Fruit fly (Drosophila melanogaster) whole organism, embryonic: ENCODE measurements around the gene Leash.
A peak's percentile ranks its signal among the peaks of the same experiment; 100 is the strongest.

Source experiments
- Atf3 ChIP-seq: fragments of 200-800 bp; sonication (Bioruptor generic); optimal IDR thresholded peaks from 3 replicates; lab custom pipeline; 2016; ENCODE audit warnings: missing biosample characterization, missing genetic modification characterization
- B-H1 ChIP-seq: fragments of 200-800 bp; sonication (Bioruptor generic); IDR thresholded peaks from 3 replicates; pipeline ENCODE4 v1.3.6; 2022; ENCODE audit warnings: missing biosample characterization, missing genetic modification characterization
- Bteb2 ChIP-seq: fragments of 200-800 bp; sonication (Bioruptor generic); optimal IDR thresholded peaks from 2 replicates; lab custom pipeline; 2016; ENCODE audit warnings: missing biosample characterization, missing genetic modification characterization
- CG10543 ChIP-seq: fragments of 200-800 bp; sonication (Bioruptor generic); optimal IDR thresholded peaks from 3 replicates; lab custom pipeline; 2017; ENCODE audit warnings: missing biosample characterization, mild to moderate bottlenecking, missing genetic modification characterization, moderate library complexity
- CG11093 ChIP-seq: fragments of 200-800 bp; sonication (Bioruptor generic); IDR thresholded peaks from 3 replicates; pipeline ENCODE4 v1.3.6; 2022; ENCODE audit warnings: missing biosample characterization, missing genetic modification characterization
- CG13287 ChIP-seq: fragments of 200-800 bp; sonication (Bioruptor generic); IDR thresholded peaks from 2 replicates; pipeline ENCODE4 v1.3.6; 2022; ENCODE audit warnings: missing biosample characterization, missing genetic modification characterization; ENCODE audit not compliant: partially characterized antibody
- CG13624 ChIP-seq: fragments of 200-800 bp; sonication (Bioruptor generic); optimal IDR thresholded peaks from 2 replicates; lab custom pipeline; 2016; ENCODE audit warnings: missing biosample characterization, missing genetic modification characterization
- CG16779 ChIP-seq: fragments of 200-800 bp; sonication (Bioruptor generic); IDR thresholded peaks from 2 replicates; pipeline ENCODE4 v1.3.6; 2022; ENCODE audit warnings: missing biosample characterization, missing genetic modification characterization
- CG17385 ChIP-seq: fragments of 200-800 bp; sonication (Bioruptor generic); optimal IDR thresholded peaks from 3 replicates; lab custom pipeline; 2018; ENCODE audit warnings: missing biosample characterization, mild to moderate bottlenecking, missing genetic modification characterization
- CG32532 ChIP-seq: fragments of 200-800 bp; sonication (Bioruptor generic); IDR thresholded peaks from 2 replicates; pipeline ENCODE4 v1.3.6; 2022; ENCODE audit warnings: missing biosample characterization, missing genetic modification characterization
- CG33557 ChIP-seq: fragments of 200-800 bp; sonication (Bioruptor generic); optimal IDR thresholded peaks from 2 replicates; lab custom pipeline; 2019; ENCODE audit warnings: missing biosample characterization, mild to moderate bottlenecking, missing genetic modification characterization, moderate library complexity
- CG34422 ChIP-seq: fragments of 200-800 bp; sonication (Bioruptor generic); IDR thresholded peaks from 3 replicates; pipeline ENCODE4 v1.3.6; 2022; ENCODE audit warnings: missing biosample characterization, missing genetic modification characterization
- CG4820 ChIP-seq: fragments of 200-800 bp; sonication (Bioruptor generic); optimal IDR thresholded peaks from 3 replicates; lab custom pipeline; 2016; ENCODE audit warnings: missing biosample characterization, missing genetic modification characterization
- CG6175 ChIP-seq: fragments of 200-800 bp; sonication (Bioruptor generic); IDR thresholded peaks from 3 replicates; pipeline ENCODE4 v1.3.6; 2022; ENCODE audit warnings: missing biosample characterization, missing genetic modification characterization
- CG8290 ChIP-seq, 3 experiments: fragments of 200-800 bp; sonication (Bioruptor generic); optimal IDR thresholded peaks; 2 replicates each; lab custom pipeline; 2016 to 2019; ENCODE audit warnings: missing biosample characterization in 3 of 3, missing genetic modification characterization in 3 of 3, mild to moderate bottlenecking in 2 of 3, moderate library complexity in 1 of 3
- CTCF ChIP-seq: fragments of 200-800 bp; sonication (Bioruptor generic); optimal IDR thresholded peaks from 2 replicates; lab custom pipeline; 2017; ENCODE audit warnings: missing biosample characterization, mild to moderate bottlenecking, missing genetic modification characterization, moderate library complexity
- CoRest ChIP-seq: fragments of 200-800 bp; sonication (Bioruptor generic); optimal IDR thresholded peaks from 3 replicates; lab custom pipeline; 2018; ENCODE audit warnings: missing biosample characterization, mild to moderate bottlenecking, missing genetic modification characterization, moderate library complexity
- Dbx ChIP-seq: fragments of 200-800 bp; sonication (Bioruptor generic); IDR thresholded peaks from 3 replicates; pipeline ENCODE4 v1.3.6; 2022; ENCODE audit warnings: missing biosample characterization, missing genetic modification characterization
- Deaf1 ChIP-seq: fragments of 200-800 bp; optimal IDR thresholded peaks from 3 replicates; lab custom pipeline; 2019; ENCODE audit warnings: missing biosample characterization, mild to moderate bottlenecking, missing genetic modification characterization, moderate library complexity
- Dref ChIP-seq: fragments of 200-800 bp; sonication (Bioruptor generic); IDR thresholded peaks from 2 replicates; pipeline ENCODE4 v1.3.6; 2022; ENCODE audit warnings: missing biosample characterization, missing genetic modification characterization
- Drgx ChIP-seq: fragments of 200-800 bp; sonication (Bioruptor generic); IDR thresholded peaks from 2 replicates; pipeline ENCODE4 v1.3.6; 2022; ENCODE audit warnings: missing biosample characterization, missing genetic modification characterization
- E2f1 ChIP-seq: fragments of 200-800 bp; sonication (Bioruptor generic); IDR thresholded peaks from 2 replicates; pipeline ENCODE4 v1.3.6; 2022; ENCODE audit warnings: missing biosample characterization, missing genetic modification characterization
- E2f2 ChIP-seq: fragments of 200-800 bp; sonication (Bioruptor generic); IDR thresholded peaks from 2 replicates; pipeline ENCODE4 v1.3.6; 2022; ENCODE audit warnings: missing biosample characterization, missing genetic modification characterization
- Eip74EF ChIP-seq, 2 experiments: fragments of 200-800 bp in 1 of 2; fragments of >200 bp in 1 of 2; sonication (Bioruptor generic) in 1 of 2; optimal IDR thresholded peaks; 2 replicates each; lab custom pipeline; 2017 to 2019; ENCODE audit warnings: missing biosample characterization in 2 of 2, missing genetic modification characterization in 2 of 2, mild to moderate bottlenecking in 1 of 2, moderate library complexity in 1 of 2
- Jarid2 ChIP-seq: fragments of 200-800 bp; sonication (Bioruptor generic); optimal IDR thresholded peaks from 3 replicates; lab custom pipeline; 2017; ENCODE audit warnings: mild to moderate bottlenecking, missing biosample characterization, missing genetic modification reagents, missing genetic modification characterization
- MBD-R2 ChIP-seq: fragments of 200-800 bp; sonication (Bioruptor generic); IDR thresholded peaks from 2 replicates; pipeline ENCODE4 v1.3.6; 2022; ENCODE audit warnings: missing biosample characterization, missing genetic modification characterization
- Med ChIP-seq: fragments of 200-800 bp; sonication (Bioruptor generic); peaks from one replicate; lab custom pipeline; 2016; ENCODE audit warnings: missing biosample characterization, missing genetic modification characterization, mild to moderate bottlenecking, inconsistent platforms, moderate library complexity
- Pdp1 ChIP-seq, 2 experiments: fragments of 200-800 bp; sonication (Bioruptor generic); optimal IDR thresholded peaks; 3 replicates each; lab custom pipeline; 2016; ENCODE audit warnings: missing biosample characterization in 2 of 2, missing genetic modification characterization in 2 of 2, mild to moderate bottlenecking in 1 of 2, moderate library complexity in 1 of 2
- Sox100B ChIP-seq: fragments of 200-800 bp; sonication (Bioruptor generic); optimal IDR thresholded peaks from 3 replicates; lab custom pipeline; 2018; ENCODE audit warnings: missing biosample characterization, mild to moderate bottlenecking, missing genetic modification characterization
- TFAM ChIP-seq: fragments of 200-800 bp; sonication (Bioruptor generic); optimal IDR thresholded peaks from 2 replicates; lab custom pipeline; 2017; ENCODE audit warnings: missing biosample characterization, missing genetic modification characterization, inconsistent platforms
- aop ChIP-seq: fragments of 200-800 bp; sonication (Bioruptor generic); IDR thresholded peaks from 2 replicates; pipeline ENCODE4 v1.3.6; 2022; ENCODE audit warnings: missing biosample characterization, missing genetic modification characterization
- chinmo ChIP-seq: fragments of 200-800 bp; sonication (Bioruptor generic); IDR thresholded peaks from 4 replicates; pipeline ENCODE4 v1.3.6; 2022; ENCODE audit warnings: missing biosample characterization, missing genetic modification characterization; ENCODE audit not compliant: partially characterized antibody
- ci ChIP-seq: fragments of 200-800 bp; sonication (Bioruptor generic); IDR thresholded peaks from 3 replicates; pipeline ENCODE4 v1.3.6; 2022; ENCODE audit warnings: missing biosample characterization, missing genetic modification characterization
- crc ChIP-seq: fragments of 200-800 bp; sonication (Bioruptor generic); optimal IDR thresholded peaks from 2 replicates; lab custom pipeline; 2016; ENCODE audit warnings: missing biosample characterization, missing genetic modification characterization
- crol ChIP-seq: fragments of 200-800 bp; sonication (Bioruptor generic); IDR thresholded peaks from 2 replicates; pipeline ENCODE4 v1.3.6; 2022; ENCODE audit warnings: missing biosample characterization, missing genetic modification characterization
- crp ChIP-seq, 2 experiments: fragments of 200-800 bp; sonication (Bioruptor generic); optimal IDR thresholded peaks; 2 replicates in 1 of 2; 3 replicates in 1 of 2; lab custom pipeline; 2017; ENCODE audit warnings: missing biosample characterization in 2 of 2, missing genetic modification characterization in 2 of 2, mild to moderate bottlenecking in 1 of 2, moderate library complexity in 1 of 2
- dm ChIP-seq: fragments of 200-800 bp; sonication (Bioruptor generic); optimal IDR thresholded peaks from 3 replicates; lab custom pipeline; 2016; ENCODE audit warnings: missing biosample characterization, missing genetic modification characterization
- fd64A ChIP-seq: fragments of 200-800 bp; sonication (Bioruptor generic); optimal IDR thresholded peaks from 3 replicates; lab custom pipeline; 2018; ENCODE audit warnings: missing biosample characterization, mild to moderate bottlenecking, missing genetic modification characterization
- grn ChIP-seq: fragments of 200-800 bp; sonication (Bioruptor generic); optimal IDR thresholded peaks from 3 replicates; lab custom pipeline; 2017; ENCODE audit warnings: missing biosample characterization, missing genetic modification characterization
- gt ChIP-seq: fragments of 200-800 bp; sonication (Bioruptor generic); IDR thresholded peaks from 2 replicates; pipeline ENCODE4 v1.3.6; 2022; ENCODE audit warnings: missing biosample characterization, missing genetic modification characterization
- her ChIP-seq: fragments of 200-800 bp; sonication (Bioruptor generic); optimal IDR thresholded peaks from 2 replicates; lab custom pipeline; 2016; ENCODE audit warnings: missing biosample characterization, missing genetic modification characterization
- ken ChIP-seq: fragments of 200-800 bp; sonication (Bioruptor generic); IDR thresholded peaks from 3 replicates; pipeline ENCODE4 v1.3.6; 2022; ENCODE audit warnings: missing biosample characterization, missing genetic modification characterization
- lmd ChIP-seq: fragments of 200-800 bp; sonication (Bioruptor generic); IDR thresholded peaks from 2 replicates; pipeline ENCODE4 v1.3.6; 2022; ENCODE audit warnings: missing biosample characterization, missing genetic modification characterization
- pho ChIP-seq: fragments of 200-800 bp; sonication (Bioruptor generic); optimal IDR thresholded peaks from 2 replicates; lab custom pipeline; 2016; ENCODE audit warnings: missing biosample characterization, missing genetic modification characterization
- so ChIP-seq: fragments of 200-800 bp; sonication (Bioruptor generic); IDR thresholded peaks from 3 replicates; pipeline ENCODE4 v1.3.6; 2022; ENCODE audit warnings: missing biosample characterization, missing genetic modification characterization
- sug ChIP-seq: fragments of 200-800 bp; optimal IDR thresholded peaks from 2 replicates; lab custom pipeline; 2019; ENCODE audit warnings: missing biosample characterization, mild to moderate bottlenecking, missing genetic modification characterization, moderate library complexity
- tgo ChIP-seq: fragments of 200-800 bp; sonication (Bioruptor generic); IDR thresholded peaks from 3 replicates; pipeline ENCODE4 v1.3.6; 2022; ENCODE audit warnings: missing biosample characterization, missing genetic modification characterization

The Leash gene

DNA sequence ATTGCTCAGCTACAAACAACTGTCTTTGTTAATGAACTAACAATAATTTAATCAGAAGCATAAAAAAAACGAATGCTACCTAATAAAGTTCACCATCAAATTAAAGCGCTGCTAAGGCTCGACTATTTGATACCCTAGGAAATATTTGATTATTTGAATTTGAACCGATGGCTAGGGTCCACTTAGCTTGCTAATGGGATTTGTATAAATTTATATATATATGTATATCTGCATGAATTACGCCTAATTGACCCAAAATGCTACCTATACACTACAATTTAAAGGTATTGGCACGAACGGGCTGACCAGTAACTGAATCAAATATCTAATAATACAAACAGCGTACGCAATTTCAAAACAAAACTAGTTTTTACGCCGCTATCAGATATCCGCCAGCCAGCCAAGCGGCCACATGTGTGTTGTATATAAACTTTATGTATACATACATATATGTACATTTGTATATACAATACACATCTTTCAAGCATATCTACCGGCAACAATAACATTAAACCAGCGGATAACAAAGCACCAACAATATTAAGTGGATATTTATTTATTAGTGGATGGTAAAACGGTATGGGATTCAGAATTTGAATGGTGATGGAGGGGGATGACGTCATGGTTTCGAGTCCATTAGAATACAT, 1.2 kb upstream of the Leash start (continued):
- peak; percentile 85 for TF ChIP-seq CG6175 (GFP tag; lab: Robert Waterston, UW)
- peak; percentile 76 for TF ChIP-seq Sox100B (GFP tag; lab: Kevin White, UChicago)
- TF ChIP-seq MBD-R2 (GFP tag; lab: Robert Waterston, UW), result peak; percentile 41; the same call in 1 of the 2 replicates
- TF ChIP-seq CG13624, result peak; percentile 34

DNA sequence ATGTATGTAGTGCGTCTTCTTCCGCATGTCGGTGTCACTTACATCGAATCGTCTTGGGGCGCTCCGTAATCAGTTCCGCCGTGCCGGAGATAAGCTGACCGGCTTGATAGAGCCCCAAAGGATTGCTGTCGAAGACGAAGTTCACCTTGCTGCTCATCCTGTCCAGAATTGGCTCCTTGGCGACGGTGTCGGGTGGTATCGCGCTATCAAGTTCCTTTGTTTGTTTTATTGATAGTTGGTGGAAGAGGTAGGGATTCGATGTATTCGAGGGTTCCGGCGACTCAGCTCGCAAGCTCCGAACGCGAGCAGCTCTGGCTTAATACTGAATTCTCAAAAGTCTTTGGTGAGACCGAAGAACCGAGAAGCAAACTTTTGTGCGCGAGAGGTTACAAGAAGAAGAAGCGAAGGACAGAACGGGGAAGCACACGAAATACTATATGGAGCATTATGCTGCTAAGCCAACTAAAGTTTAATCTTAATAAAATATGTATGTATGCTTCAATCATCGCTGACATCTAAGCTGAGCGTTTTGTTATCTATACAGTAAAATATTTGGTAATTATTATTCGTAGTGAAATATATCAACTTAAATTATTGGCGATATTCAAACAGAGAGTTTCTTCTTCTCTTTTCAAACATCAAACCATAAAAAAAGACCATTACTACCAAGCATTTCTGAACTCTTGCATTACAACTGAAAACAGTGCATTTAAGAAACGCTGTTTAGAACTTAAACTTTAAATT, 490 bp upstream of the Leash start, which contains the start of gene CG14696:
Gene CG14696, minus strand, starts transcription at position 324 of the 744 bp plus-strand sequence.
- TF ChIP-seq CG32532 (GFP tag; lab: Robert Waterston, UW) (0 out of 2 replicates have a peak, but pooled peaks have one; percentile 27), crp (GFP tag; optimal IDR thresholded peaks at IDR 0.05; lab: Kevin White, UChicago) (peak in 1 of 2 experiments; percentile 64), Jarid2 (peak; percentile 45), ci (no peak), CG4820 (GFP tag; lab: Kevin White, UChicago) (no peak), E2f2 (no peak), tgo (GFP tag; lab: Robert Waterston, UW) (no peak), CG13287 (no peak), gt (GFP tag; lab: Robert Waterston, UW) (no peak), crol (GFP tag; lab: Robert Waterston, UW) (no peak), CG34422 (GFP tag; lab: Robert Waterston, UW) (peak; percentile 59; the same call in 1 of the 3 replicates), CG16779 (peak; percentile 52; the same call in 1 of the 2 replicates), CG33557 (GFP tag; lab: Kevin White, UChicago) (no peak), Eip74EF (GFP tag; optimal IDR thresholded peaks at IDR 0.05; lab: Kevin White, UChicago) (peak in 1 of 2 experiments; percentile 63), fd64A (no peak), her (GFP tag; lab: Kevin White, UChicago) (no peak), so (peak; percentile 15; the same call in 1 of the 3 replicates), CG17385 (GFP tag; lab: Kevin White, UChicago) (peak; percentile 78), Deaf1 (tag; lab: Kevin White, UChicago) (no peak), TFAM (GFP tag; lab: Kevin White, UChicago) (no peak), Dref (0 out of 2 replicates have a peak, but pooled peaks have one; percentile 22), Bteb2 (GFP tag; lab: Kevin White, UChicago) (no peak), CG8290 (GFP tag; optimal IDR thresholded peaks at IDR 0.05; lab: Kevin White, UChicago) (no peak), CG8290 (tag; optimal IDR thresholded peaks at IDR 0.05; lab: Kevin White, UChicago) (no peak), Atf3 (GFP tag; lab: Kevin White, UChicago) (peak; percentile 5), grn (GFP tag; lab: Kevin White, UChicago) (no peak), crc (no peak), CG10543 (GFP tag; lab: Kevin White, UChicago) (peak; percentile 34), sug (tag; lab: Kevin White, UChicago) (peak; percentile 77), B-H1 (GFP tag; lab: Robert Waterston, UW) (no peak), Dbx (GFP tag; lab: Robert Waterston, UW) (peak; percentile 44; the same call in 1 of the 3 replicates), Drgx (GFP tag; lab: Robert Waterston, UW) (0 out of 2 replicates have a peak, but pooled peaks have one; percentile 14), chinmo (GFP tag; lab: Robert Waterston, UW) (0 out of 4 replicates have a peak, but pooled peaks have one; percentile 9), dm (no peak), lmd (no peak), CG11093 (no peak), E2f1 (0 out of 2 replicates have a peak, but pooled peaks have one; percentile 15), CoRest (tag; lab: Kevin White, UChicago) (peak; percentile 26), Med (GFP tag; lab: Kevin White, UChicago) (peak; percentile 78), CTCF (no peak), pho (GFP tag; lab: Kevin White, UChicago) (no peak), Pdp1 (GFP tag; optimal IDR thresholded peaks at IDR 0.05; lab: Kevin White, UChicago) (no peak), ken (GFP tag; lab: Robert Waterston, UW) (0 out of 3 replicates have a peak, but pooled peaks have one; percentile 36), aop (no peak)
